Worm (Caenorhabditis elegans): ENCODE data around the gene R03G8.1.

R03G8.1 gene

ce11 chrX:13100410-13100809 lies 16.0 kb downstream of the R03G8.1 start, which contains the start of gene R03G8.6:
Gene R03G8.6, minus strand, starts transcription at chrX:13100510.
- TF ChIP-seq ceh-83 (GFP tag; optimal IDR thresholded peaks at IDR 0.05) (no peak), snpc-4 (tag; optimal IDR thresholded peaks at IDR 0.05) (no peak), mep-1 (tag; optimal IDR thresholded peaks at IDR 0.05) (no peak), tbx-8 (GFP tag; optimal IDR thresholded peaks at IDR 0.05) (no peak), nhr-2 (tag; optimal IDR thresholded peaks at IDR 0.05) (no peak), nhr-12 (tag; optimal IDR thresholded peaks at IDR 0.05) (no peak), ceh-43 (GFP tag; optimal IDR thresholded peaks at IDR 0.05) (no peak)

- TF ChIP-seq ztf-11 (tag; optimal IDR thresholded peaks at IDR 0.05) (no peak), lin-32 (GFP tag; optimal IDR thresholded peaks at IDR 0.05) (no peak), sptf-1 (tag; optimal IDR thresholded peaks at IDR 0.05) (no peak), lin-13 (tag; optimal IDR thresholded peaks at IDR 0.05) (no peak), sem-2 (GFP tag; optimal IDR thresholded peaks at IDR 0.05) (no peak), mep-1 (tag; optimal IDR thresholded peaks at IDR 0.05) (no peak), drap-1 (GFP tag; optimal IDR thresholded peaks at IDR 0.05) (no peak), elt-1 (tag; optimal IDR thresholded peaks at IDR 0.05; ENCODE audit: borderline replicate concordance, insufficient read depth) (no peak), nhr-12 (tag; optimal IDR thresholded peaks at IDR 0.05) (no peak), ces-1 (GFP tag; optimal IDR thresholded peaks at IDR 0.05) (no peak), mls-2 (tag; optimal IDR thresholded peaks at IDR 0.05) (no peak), nhr-237 (tag; optimal IDR thresholded peaks at IDR 0.05) (no peak), nhr-2 (tag; optimal IDR thresholded peaks at IDR 0.05) (no peak)
Measured at ce11 chrX:13102838-13103237, 18.5 kb downstream of the R03G8.1 start.

- TF ChIP-seq lin-13 (tag; optimal IDR thresholded peaks at IDR 0.05), result peak; percentile 23
- TF ChIP-seq unc-120 (tag; optimal IDR thresholded peaks at IDR 0.05; ENCODE audit: poor library complexity, severe bottlenecking), result no peak
- peak; percentile 53 for TF ChIP-seq ceh-83 (GFP tag; optimal IDR thresholded peaks at IDR 0.05)
- TF ChIP-seq nhr-2 (tag; optimal IDR thresholded peaks at IDR 0.05), result peak; percentile 14
- TF ChIP-seq hlh-1 (tag; optimal IDR thresholded peaks at IDR 0.05), result no peak
- TF ChIP-seq elt-3 (tag; optimal IDR thresholded peaks at IDR 0.05), result peak; percentile 48
Measured at ce11 chrX:13104966-13105365, 20.6 kb downstream of the R03G8.1 start, which contains the start of gene F17H10.1. Gene F17H10.1, plus strand, starts transcription at chrX:13105241.

- TF ChIP-seq lin-32 (GFP tag; optimal IDR thresholded peaks at IDR 0.05), result no peak
- no peak for TF ChIP-seq elt-1 (tag; optimal IDR thresholded peaks at IDR 0.05; ENCODE audit: borderline replicate concordance, insufficient read depth)
- no peak for TF ChIP-seq zip-8 (tag; optimal IDR thresholded peaks at IDR 0.05)
- TF ChIP-seq ceh-43 (GFP tag; optimal IDR thresholded peaks at IDR 0.05), result no peak
- no peak for TF ChIP-seq ces-1 (GFP tag; optimal IDR thresholded peaks at IDR 0.05)
- TF ChIP-seq elt-3 (tag; optimal IDR thresholded peaks at IDR 0.05), result no peak
- TF ChIP-seq bed-3 (GFP tag; optimal IDR thresholded peaks at IDR 0.05), result no peak
- no peak for TF ChIP-seq sptf-1 (tag; optimal IDR thresholded peaks at IDR 0.05)
- TF ChIP-seq unc-120 (tag; optimal IDR thresholded peaks at IDR 0.05; ENCODE audit: poor library complexity, severe bottlenecking), result no peak
- no peak for TF ChIP-seq mls-2 (tag; optimal IDR thresholded peaks at IDR 0.05)
Measured at ce11 chrX:13106177-13106761, 21.9 kb downstream of the R03G8.1 start.

ce11 chrX:13108664-13109063 lies 24.3 kb downstream of the R03G8.1 start:
- TF ChIP-seq ceh-43 (GFP tag; optimal IDR thresholded peaks at IDR 0.05) (no peak), flh-1 (GFP tag; optimal IDR thresholded peaks at IDR 0.05) (no peak), lsy-2 (tag; optimal IDR thresholded peaks at IDR 0.05) (no peak), unc-120 (tag; optimal IDR thresholded peaks at IDR 0.05; ENCODE audit: poor library complexity, severe bottlenecking) (no peak), bed-3 (GFP tag; optimal IDR thresholded peaks at IDR 0.05) (no peak), nhr-28 (tag; optimal IDR thresholded peaks at IDR 0.05) (no peak), elt-1 (tag; optimal IDR thresholded peaks at IDR 0.05; ENCODE audit: borderline replicate concordance, insufficient read depth) (no peak), mab-5 (tag; optimal IDR thresholded peaks at IDR 0.05) (no peak), M03D4.4 (tag; optimal IDR thresholded peaks at IDR 0.05) (no peak), mep-1 (tag; optimal IDR thresholded peaks at IDR 0.05) (no peak), elt-3 (tag; optimal IDR thresholded peaks at IDR 0.05) (no peak), zip-8 (tag; optimal IDR thresholded peaks at IDR 0.05) (no peak), blmp-1 (tag; optimal IDR thresholded peaks at IDR 0.05) (no peak), unc-62 (GFP tag; optimal IDR thresholded peaks at IDR 0.05) (no peak)
